Fruit fly (Drosophila melanogaster) whole organism, prepupa: ENCODE measurements around the gene CG12290.

Experiments
- CG31627 ChIP-seq: fragments of 200-800 bp; sonication (Bioruptor generic); optimal IDR thresholded peaks from 3 replicates; lab custom pipeline; 2016; ENCODE audit warnings: missing biosample characterization, missing genetic modification characterization
- CG34406 ChIP-seq: fragments of 200-800 bp; sonication (Bioruptor generic); optimal IDR thresholded peaks from 3 replicates; lab custom pipeline; 2016; ENCODE audit warnings: missing biosample characterization, missing genetic modification characterization
- CG8119 ChIP-seq: fragments of 200-800 bp; sonication (Bioruptor generic); IDR thresholded peaks from 3 replicates; pipeline ENCODE4 v1.3.6; 2022; ENCODE audit warnings: missing biosample characterization, missing genetic modification characterization
- CG8319 ChIP-seq: fragments of 200-800 bp; sonication (Bioruptor generic); optimal IDR thresholded peaks from 3 replicates; lab custom pipeline; 2016; ENCODE audit warnings: missing biosample characterization, missing genetic modification characterization
- dsx ChIP-seq: fragments of 200-800 bp; optimal IDR thresholded peaks from 3 replicates; lab custom pipeline; 2019; ENCODE audit warnings: missing biosample characterization, mild to moderate bottlenecking, missing genetic modification characterization, moderate library complexity; ENCODE audit not compliant: poor library complexity, severe bottlenecking
- lz ChIP-seq: fragments of 200-800 bp; sonication (Bioruptor generic); optimal IDR thresholded peaks from 3 replicates; lab custom pipeline; 2016; ENCODE audit warnings: missing biosample characterization, missing genetic modification characterization

DNA sequence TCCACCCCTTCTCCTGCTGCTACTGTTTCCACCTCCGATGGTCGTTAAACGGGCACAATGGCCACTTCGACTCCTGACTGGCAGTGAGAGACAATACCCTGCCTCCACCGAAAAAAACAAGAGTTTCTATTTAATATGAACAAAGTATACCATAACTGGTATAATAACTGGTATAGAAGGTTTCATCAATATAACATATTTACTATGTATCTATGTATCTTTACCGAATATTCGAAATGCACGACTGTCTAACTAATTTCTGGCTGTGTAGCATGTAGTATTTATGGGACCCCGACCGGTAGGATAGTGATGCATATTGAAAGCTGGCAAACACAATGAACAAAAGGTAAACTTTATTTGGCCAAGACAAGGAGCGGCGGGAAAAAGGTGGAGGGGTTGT is 48.1 kb upstream of the CG12290 start:
- TF ChIP-seq CG8119 (GFP tag; lab: Robert Waterston, UW) (no peak), CG31627 (GFP tag; lab: Kevin White, UChicago) (no peak), dsx (GFP tag; lab: Kevin White, UChicago) (no peak), CG8319 (no peak), lz (GFP tag; lab: Kevin White, UChicago) (no peak), CG34406 (GFP tag; lab: Kevin White, UChicago) (no peak)
